Worm (Caenorhabditis elegans) whole organism, L2 larva: ENCODE results near the gene chil-18.

Experiments
- R02D3.7 ChIP-seq: fragments of 150-350 bp; optimal IDR thresholded peaks from 2 replicates; lab custom pipeline; 2014; ENCODE audit warnings: missing biosample characterization, missing genetic modification characterization
- Y55F3AM.14 ChIP-seq: fragments of 200-800 bp; sonication (Bioruptor generic); optimal IDR thresholded peaks from 2 replicates; lab custom pipeline; 2018; ENCODE audit warnings: mild to moderate bottlenecking, missing genetic modification characterization, missing compliant biosample characterization
- egl-27 ChIP-seq: sonication (generic microtip); optimal IDR thresholded peaks from 3 replicates; lab custom pipeline; 2017; ENCODE audit warnings: missing biosample characterization, missing genetic modification reagents, missing genetic modification characterization
- fos-1 ChIP-seq: fragments of 150-350 bp; optimal IDR thresholded peaks from 2 replicates; lab custom pipeline; 2014; ENCODE audit warnings: missing biosample characterization, missing genetic modification characterization
- lin-11 ChIP-seq: fragments of 150-350 bp; sonication (generic microtip); optimal IDR thresholded peaks from 2 replicates; lab custom pipeline; 2014; ENCODE audit warnings: missing biosample characterization, missing genetic modification characterization, inconsistent platforms, mixed read lengths
- nhr-10 ChIP-seq: sonication (generic microtip); optimal IDR thresholded peaks from 2 replicates; lab custom pipeline; 2017; ENCODE audit warnings: missing biosample characterization, missing genetic modification characterization
- nhr-23 ChIP-seq: fragments of 150-350 bp; optimal IDR thresholded peaks from 2 replicates; lab custom pipeline; 2014; ENCODE audit warnings: missing biosample characterization, missing genetic modification reagents, missing genetic modification characterization
- nhr-77 ChIP-seq: fragments of 150-350 bp; optimal IDR thresholded peaks from 2 replicates; lab custom pipeline; 2014; ENCODE audit warnings: missing biosample characterization, missing genetic modification characterization
- skn-1 ChIP-seq: sonication (generic microtip); optimal IDR thresholded peaks from 2 replicates; lab custom pipeline; 2017; ENCODE audit warnings: missing biosample characterization, missing genetic modification characterization
- snpc-4 ChIP-seq: fragments of 150-350 bp; optimal IDR thresholded peaks from 2 replicates; lab custom pipeline; 2014; ENCODE audit warnings: missing biosample characterization, missing genetic modification characterization

DNA sequence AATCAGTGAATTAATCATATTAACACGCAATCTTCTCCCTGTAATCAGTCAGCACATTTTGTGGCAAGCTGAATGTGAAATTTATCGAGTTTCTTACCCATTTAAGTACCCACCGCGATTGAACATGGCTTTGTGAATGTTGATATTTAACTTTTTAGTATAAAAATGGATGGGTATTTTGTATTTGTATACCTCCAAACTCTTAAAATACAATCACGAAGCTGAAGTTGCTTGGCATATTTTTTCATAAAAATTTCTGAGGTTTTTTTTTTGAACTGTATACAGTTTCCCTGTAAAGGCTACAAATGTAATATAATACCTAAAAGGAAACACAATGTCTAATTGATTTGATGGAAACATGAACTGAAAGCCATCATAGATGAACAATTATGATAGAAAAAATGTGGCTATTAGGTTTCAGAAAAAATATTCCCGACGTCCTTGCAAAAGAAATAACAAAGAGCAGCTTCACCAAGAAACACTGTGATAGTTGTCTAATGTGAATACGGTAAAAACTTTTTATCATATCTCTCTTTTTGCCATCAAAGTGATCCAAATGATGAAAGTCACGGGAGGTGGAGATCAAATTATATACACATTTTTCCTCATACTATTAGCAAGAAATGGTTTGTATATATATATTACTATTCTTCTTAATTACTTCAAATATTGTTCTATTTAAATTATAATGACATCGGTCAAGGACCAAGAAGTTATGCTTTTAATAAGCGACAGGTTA, 26.5 kb downstream of the chil-18 start, which contains the start of the genes chil-25 and chil-26:
- TF ChIP-seq fos-1 (tag; lab: Kevin White, UChicago) (no peak), lin-11 (tag; lab: Kevin White, UChicago) (no peak), R02D3.7 (tag; lab: Kevin White, UChicago) (no peak), nhr-77 (tag; lab: Kevin White, UChicago) (no peak), skn-1 (tag; lab: Kevin White, UChicago) (no peak), egl-27 (tag; lab: Kevin White, UChicago) (no peak), Y55F3AM.14 (GFP tag; lab: Kevin White, UChicago) (no peak), nhr-23 (tag; lab: Kevin White, UChicago) (no peak), nhr-10 (tag; lab: Kevin White, UChicago) (no peak), snpc-4 (tag; lab: Kevin White, UChicago) (no peak)
